Worm (Caenorhabditis elegans) whole organism, late embryonic: Measurements from ENCODE around the gene str-150.

Experiments
- Y22D7AL.16 ChIP-seq: sonication (generic microtip); optimal IDR thresholded peaks from 2 replicates; lab custom pipeline; 2016; ENCODE audit warnings: missing genetic modification characterization, missing compliant biosample characterization
- hlh-13 ChIP-seq: fragments of 200-800 bp; sonication (Bioruptor generic); optimal IDR thresholded peaks from 2 replicates; lab custom pipeline; 2018; ENCODE audit warnings: mild to moderate bottlenecking, missing genetic modification characterization, missing compliant biosample characterization
- nhr-11 ChIP-seq: fragments of 150-350 bp; optimal IDR thresholded peaks from 2 replicates; lab custom pipeline; 2014; ENCODE audit warnings: missing biosample characterization, missing genetic modification characterization
- pqm-1 ChIP-seq: sonication (generic microtip); optimal IDR thresholded peaks from 2 replicates; lab custom pipeline; 2016; ENCODE audit warnings: missing genetic modification characterization, missing compliant biosample characterization
- ref-2 ChIP-seq: sonication (generic microtip); optimal IDR thresholded peaks from 2 replicates; lab custom pipeline; 2016; ENCODE audit warnings: missing genetic modification characterization, missing compliant biosample characterization
- sox-2 ChIP-seq: fragments of 200-800 bp; sonication (Bioruptor generic); IDR thresholded peaks from 2 replicates; pipeline ENCODE4 v1.3.6; 2022; ENCODE audit warnings: missing genetic modification reagents, missing genetic modification characterization, missing compliant biosample characterization

DNA sequence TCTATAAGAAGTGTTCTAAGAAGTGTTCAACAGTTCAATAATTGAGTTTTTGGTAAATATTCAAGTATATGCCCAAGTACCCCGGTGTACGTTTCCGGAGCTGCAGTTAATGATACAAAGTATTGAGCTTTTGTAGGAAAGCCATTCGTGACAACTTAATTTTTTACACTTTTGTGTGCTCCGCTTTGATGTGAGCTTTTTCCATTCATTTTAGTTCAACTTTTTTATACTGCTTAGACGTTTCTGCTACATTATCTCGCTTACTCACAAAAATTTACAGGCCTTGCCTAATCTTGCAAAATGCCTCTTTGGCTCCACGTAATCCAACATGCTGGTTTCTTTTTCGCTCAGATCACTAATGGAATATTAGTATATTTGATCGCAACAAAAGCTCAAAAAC lies 7.2 kb upstream of the str-150 start, which contains the start of gene str-151:
- TF ChIP-seq sox-2 (GFP tag; lab: Robert Waterston, UW): no peak
- TF ChIP-seq hlh-13 (GFP tag; lab: Kevin White, UChicago): no peak
- no peak for TF ChIP-seq pqm-1
- TF ChIP-seq nhr-11 (tag; lab: Kevin White, UChicago): no peak
- TF ChIP-seq ref-2 (tag; lab: Kevin White, UChicago): no peak
- no peak for TF ChIP-seq Y22D7AL.16 (tag; lab: Kevin White, UChicago)
